Worm (Caenorhabditis elegans) whole organism, late embryonic: Measurements from ENCODE around the gene C34E11.2.

Experiments
- F13H6.1 ChIP-seq: sonication (generic microtip); optimal IDR thresholded peaks from 2 replicates; lab custom pipeline; 2016; ENCODE audit warnings: missing genetic modification characterization, missing compliant biosample characterization
- K02D7.2 ChIP-seq: sonication (generic microtip); optimal IDR thresholded peaks from 2 replicates; lab custom pipeline; 2017; ENCODE audit warnings: mild to moderate bottlenecking, missing genetic modification characterization, missing compliant biosample characterization
- K09A11.1 ChIP-seq: sonication (generic microtip); optimal IDR thresholded peaks from 2 replicates; lab custom pipeline; 2017; ENCODE audit warnings: antibody characterized with exemption, mild to moderate bottlenecking, missing genetic modification characterization, missing compliant biosample characterization; ENCODE audit not compliant: insufficient read depth
- ama-1 ChIP-seq: fragments of 150-350 bp; optimal IDR thresholded peaks from 2 replicates; lab custom pipeline; 2014
- ceh-19 ChIP-seq: fragments of 200-800 bp; sonication (Bioruptor generic); optimal IDR thresholded peaks from 2 replicates; lab custom pipeline; 2018; ENCODE audit warnings: mild to moderate bottlenecking, missing genetic modification characterization, missing compliant biosample characterization
- ceh-22 ChIP-seq: sonication (generic microtip); optimal IDR thresholded peaks from 2 replicates; lab custom pipeline; 2017; ENCODE audit warnings: missing biosample characterization, missing genetic modification characterization
- ceh-34 ChIP-seq: sonication (generic microtip); optimal IDR thresholded peaks from 2 replicates; lab custom pipeline; 2016; ENCODE audit warnings: mild to moderate bottlenecking, missing genetic modification characterization, missing compliant biosample characterization
- ceh-48 ChIP-seq: sonication (generic microtip); optimal IDR thresholded peaks from 2 replicates; lab custom pipeline; 2016; ENCODE audit warnings: missing genetic modification characterization, inconsistent platforms, missing compliant biosample characterization
- ceh-6 ChIP-seq: fragments of 200-800 bp; sonication (Bioruptor generic); optimal IDR thresholded peaks from 2 replicates; lab custom pipeline; 2018; ENCODE audit warnings: mild to moderate bottlenecking, missing genetic modification characterization, missing compliant biosample characterization
- ceh-9 ChIP-seq: sonication (generic microtip); optimal IDR thresholded peaks from 2 replicates; lab custom pipeline; 2016; ENCODE audit warnings: mild to moderate bottlenecking, missing genetic modification characterization, inconsistent platforms, missing compliant biosample characterization
- che-1 ChIP-seq: sonication (generic microtip); optimal IDR thresholded peaks from 2 replicates; lab custom pipeline; 2016; ENCODE audit warnings: mild to moderate bottlenecking, missing genetic modification characterization, missing compliant biosample characterization
- dmd-4 ChIP-seq: sonication (generic microtip); optimal IDR thresholded peaks from 2 replicates; lab custom pipeline; 2016; ENCODE audit warnings: borderline replicate concordance, missing genetic modification characterization, missing compliant biosample characterization
- elt-2 ChIP-seq: sonication (generic microtip); optimal IDR thresholded peaks from 2 replicates; lab custom pipeline; 2016; ENCODE audit warnings: missing genetic modification reagents, missing genetic modification characterization, missing compliant biosample characterization
- ets-4 ChIP-seq: sonication (generic microtip); optimal IDR thresholded peaks from 2 replicates; lab custom pipeline; 2016; ENCODE audit warnings: missing genetic modification characterization, missing compliant biosample characterization
- hlh-15 ChIP-seq: sonication (generic microtip); optimal IDR thresholded peaks from 2 replicates; lab custom pipeline; 2016; ENCODE audit warnings: missing genetic modification characterization, missing compliant biosample characterization
- hlh-8 ChIP-seq: sonication (generic microtip); optimal IDR thresholded peaks from 2 replicates; lab custom pipeline; 2016; ENCODE audit warnings: missing genotype, missing genetic modification characterization, missing compliant biosample characterization
- nhr-11 ChIP-seq: fragments of 150-350 bp; optimal IDR thresholded peaks from 2 replicates; lab custom pipeline; 2014; ENCODE audit warnings: missing biosample characterization, missing genetic modification characterization
- nhr-232 ChIP-seq: sonication (generic microtip); optimal IDR thresholded peaks from 2 replicates; lab custom pipeline; 2016; ENCODE audit warnings: missing genetic modification characterization, missing compliant biosample characterization
- sox-4 ChIP-seq: sonication (generic microtip); optimal IDR thresholded peaks from 2 replicates; lab custom pipeline; 2017; ENCODE audit warnings: mild to moderate bottlenecking, missing genetic modification characterization, inconsistent platforms, missing compliant biosample characterization
- ttx-3 ChIP-seq: sonication (generic microtip); optimal IDR thresholded peaks from 2 replicates; lab custom pipeline; 2016; ENCODE audit warnings: missing genetic modification reagents, missing genetic modification characterization, missing compliant biosample characterization
- unc-3 ChIP-seq, 2 experiments: fragments of 200-800 bp in 1 of 2; sonication (Bioruptor generic) in 1 of 2; sonication (generic microtip) in 1 of 2; conservative IDR thresholded peaks in 1 of 2; optimal IDR thresholded peaks in 1 of 2; 2 replicates each; pipeline versions ENCODE4 v1.3.6 to Lab custom; 2016 to 2022; ENCODE audit warnings: missing compliant biosample characterization in 2 of 2, missing genetic modification characterization in 2 of 2, missing genetic modification reagents in 1 of 2

C34E11.2 gene

ce11 chrX:11757666-11758065, 56.9 kb downstream of the C34E11.2 start (continued):
- TF ChIP-seq ceh-9 (tag; lab: Kevin White, UChicago) (peak; percentile 31), sox-4 (peak; percentile 74), ttx-3 (tag; lab: Kevin White, UChicago) (peak; percentile 99), nhr-11 (no peak), K09A11.1 (tag; lab: Kevin White, UChicago) (peak; percentile 57), unc-3 (GFP tag; conservative IDR thresholded peaks at IDR 0.05; lab: Robert Waterston, UW) (peak; percentile 82), unc-3 (tag; optimal IDR thresholded peaks at IDR 0.05; lab: Kevin White, UChicago) (peak; percentile 70), hlh-15 (tag; lab: Kevin White, UChicago) (peak; percentile 55), ets-4 (tag; lab: Kevin White, UChicago) (peak; percentile 28), ceh-34 (tag; lab: Kevin White, UChicago) (peak; percentile 80), ceh-19 (GFP tag; lab: Kevin White, UChicago) (peak; percentile 75), nhr-232 (tag; lab: Kevin White, UChicago) (peak; percentile 67), F13H6.1 (tag; lab: Kevin White, UChicago) (peak; percentile 62), ama-1 (lab: Kevin White, UChicago) (no peak), ceh-6 (GFP tag; lab: Kevin White, UChicago) (peak; percentile 81), hlh-8 (tag; lab: Kevin White, UChicago) (peak; percentile 14), che-1 (tag; lab: Kevin White, UChicago) (peak; percentile 82), ceh-48 (tag; lab: Kevin White, UChicago) (peak; percentile 63), K02D7.2 (tag; lab: Kevin White, UChicago) (peak; percentile 80), ceh-22 (tag; lab: Kevin White, UChicago) (no peak), dmd-4 (tag; lab: Kevin White, UChicago) (peak; percentile 75), elt-2 (peak; percentile 78)
